Fruit fly (Drosophila melanogaster) whole organism, embryonic: ENCODE results near the gene CG42258.

ENCODE experiments used
- Asciz ChIP-seq: fragments of 200-800 bp; sonication (Bioruptor generic); optimal IDR thresholded peaks from 2 replicates; lab custom pipeline; 2017; ENCODE audit warnings: missing biosample characterization, mild to moderate bottlenecking, missing genetic modification characterization, missing genetic modification reagents
- CG11093 ChIP-seq: fragments of 200-800 bp; sonication (Bioruptor generic); IDR thresholded peaks from 3 replicates; pipeline ENCODE4 v1.3.6; 2022; ENCODE audit warnings: missing biosample characterization, missing genetic modification characterization
- CG11247 ChIP-seq: fragments of 200-800 bp; sonication (Bioruptor generic); IDR thresholded peaks from 2 replicates; pipeline ENCODE4 v1.3.6; 2022; ENCODE audit warnings: missing biosample characterization, missing genetic modification characterization
- CG13894 ChIP-seq: fragments of 200-800 bp; sonication (Bioruptor generic); optimal IDR thresholded peaks from 3 replicates; lab custom pipeline; 2018; ENCODE audit warnings: missing biosample characterization, mild to moderate bottlenecking, missing genetic modification characterization, moderate library complexity
- CG14441 ChIP-seq: fragments of 200-800 bp; sonication (Bioruptor generic); IDR thresholded peaks from 2 replicates; pipeline ENCODE4 v1.3.6; 2022; ENCODE audit warnings: missing biosample characterization, missing genetic modification characterization
- CG14965 ChIP-seq: fragments of 200-800 bp; sonication (Bioruptor generic); optimal IDR thresholded peaks from 2 replicates; lab custom pipeline; 2016; ENCODE audit warnings: missing biosample characterization, missing genetic modification characterization, borderline replicate concordance
- CG15269 ChIP-seq: fragments of 200-800 bp; sonication (Bioruptor generic); optimal IDR thresholded peaks from 2 replicates; lab custom pipeline; 2018; ENCODE audit warnings: missing biosample characterization, mild to moderate bottlenecking, missing genetic modification characterization, moderate library complexity
- CG17186 ChIP-seq: fragments of 200-800 bp; sonication (Bioruptor generic); optimal IDR thresholded peaks from 3 replicates; lab custom pipeline; 2017; ENCODE audit warnings: missing biosample characterization, missing genetic modification reagents, missing genetic modification characterization
- CG2120 ChIP-seq: fragments of 200-800 bp; sonication (Bioruptor generic); optimal IDR thresholded peaks from 3 replicates; lab custom pipeline; 2016; ENCODE audit warnings: missing biosample characterization, missing genetic modification characterization
- CG2129 ChIP-seq: fragments of 200-800 bp; sonication (Bioruptor generic); IDR thresholded peaks from 2 replicates; pipeline ENCODE4 v1.3.6; 2022; ENCODE audit warnings: missing biosample characterization, missing genetic modification characterization; ENCODE audit not compliant: partially characterized antibody
- CG2712 ChIP-seq: fragments of 200-800 bp; optimal IDR thresholded peaks from 3 replicates; lab custom pipeline; 2019; ENCODE audit warnings: missing biosample characterization, mild to moderate bottlenecking, missing genetic modification characterization, moderate library complexity
- CG30403 ChIP-seq: fragments of 200-800 bp; sonication (Bioruptor generic); optimal IDR thresholded peaks from 3 replicates; lab custom pipeline; 2016; ENCODE audit warnings: missing biosample characterization, missing genetic modification characterization
- CG30431 ChIP-seq: fragments of 200-800 bp; sonication (Bioruptor generic); optimal IDR thresholded peaks from 2 replicates; lab custom pipeline; 2017; ENCODE audit warnings: missing biosample characterization, missing genetic modification characterization
- CG3847 ChIP-seq: fragments of 200-800 bp; sonication (Bioruptor generic); IDR thresholded peaks from 2 replicates; pipeline ENCODE4 v1.3.6; 2022; ENCODE audit warnings: missing biosample characterization, missing genetic modification characterization
- CG42726 ChIP-seq: fragments of 200-800 bp; sonication (Bioruptor generic); IDR thresholded peaks from 2 replicates; pipeline ENCODE4 v1.3.6; 2022; ENCODE audit warnings: missing biosample characterization, missing genetic modification characterization; ENCODE audit not compliant: partially characterized antibody
- CG6254 ChIP-seq: fragments of 200-800 bp; sonication (Bioruptor generic); optimal IDR thresholded peaks from 3 replicates; lab custom pipeline; 2017; ENCODE audit warnings: mild to moderate bottlenecking, missing biosample characterization, missing genetic modification reagents, missing genetic modification characterization
- CG7271 ChIP-seq: fragments of 200-800 bp; sonication (Bioruptor generic); optimal IDR thresholded peaks from 2 replicates; lab custom pipeline; 2018; ENCODE audit warnings: missing biosample characterization, mild to moderate bottlenecking, missing genetic modification characterization, moderate library complexity
- CG7357 ChIP-seq: fragments of 200-800 bp; sonication (Bioruptor generic); IDR thresholded peaks from 3 replicates; pipeline ENCODE4 v1.3.6; 2022; ENCODE audit warnings: missing biosample characterization, missing genetic modification characterization
- CG7839 ChIP-seq: fragments of 200-800 bp; sonication (Bioruptor generic); optimal IDR thresholded peaks from 3 replicates; lab custom pipeline; 2018; ENCODE audit warnings: missing biosample characterization, mild to moderate bottlenecking, missing genetic modification characterization, moderate library complexity
- CG8765 ChIP-seq: fragments of 200-800 bp; sonication (Bioruptor generic); IDR thresholded peaks from 2 replicates; pipeline ENCODE4 v1.3.6; 2022; ENCODE audit warnings: missing biosample characterization, missing genetic modification characterization
- CG8924 ChIP-seq: fragments of 200-800 bp; optimal IDR thresholded peaks from 3 replicates; lab custom pipeline; 2019; ENCODE audit warnings: missing biosample characterization, mild to moderate bottlenecking, missing genetic modification characterization, moderate library complexity
- CG9437 ChIP-seq: fragments of 200-800 bp; sonication (Bioruptor generic); optimal IDR thresholded peaks from 2 replicates; lab custom pipeline; 2018; ENCODE audit warnings: missing biosample characterization, mild to moderate bottlenecking, missing genetic modification characterization
- CG9727 ChIP-seq: fragments of 200-800 bp; sonication (Bioruptor generic); optimal IDR thresholded peaks from 3 replicates; lab custom pipeline; 2017; ENCODE audit warnings: missing biosample characterization, mild to moderate bottlenecking, missing genetic modification characterization
- Ets65A ChIP-seq: fragments of 200-800 bp; sonication (Bioruptor generic); peaks from one replicate; lab custom pipeline; 2016; ENCODE audit warnings: missing biosample characterization, missing genetic modification characterization
- Hr3 ChIP-seq: fragments of 200-800 bp; sonication (Bioruptor generic); optimal IDR thresholded peaks from 3 replicates; lab custom pipeline; 2016; ENCODE audit warnings: missing biosample characterization, missing genetic modification characterization
- NFAT ChIP-seq: fragments of 200-800 bp; sonication (Bioruptor generic); IDR thresholded peaks from 2 replicates; pipeline ENCODE4 v1.3.6; 2022; ENCODE audit warnings: missing biosample characterization, missing genetic modification characterization
- Rfx ChIP-seq: fragments of 200-800 bp; sonication (Bioruptor generic); IDR thresholded peaks from 2 replicates; pipeline ENCODE4 v1.3.6; 2022; ENCODE audit warnings: missing biosample characterization, missing genetic modification characterization
- Sin3A ChIP-seq: fragments of >200 bp; optimal IDR thresholded peaks from 2 replicates; lab custom pipeline; 2018
- Spps ChIP-seq: fragments of 200-800 bp; sonication (Bioruptor generic); optimal IDR thresholded peaks from 2 replicates; lab custom pipeline; 2018; ENCODE audit warnings: missing biosample characterization, mild to moderate bottlenecking, missing genetic modification characterization
- al ChIP-seq: fragments of 200-800 bp; sonication (Bioruptor generic); IDR thresholded peaks from 2 replicates; pipeline ENCODE4 v1.3.6; 2022; ENCODE audit warnings: missing biosample characterization, missing genetic modification characterization
- amos ChIP-seq: fragments of 200-800 bp; sonication (Bioruptor generic); IDR thresholded peaks from 2 replicates; pipeline ENCODE4 v1.3.6; 2022; ENCODE audit warnings: missing biosample characterization, missing genetic modification characterization; ENCODE audit not compliant: partially characterized antibody
- crp ChIP-seq, 2 experiments: fragments of 200-800 bp; sonication (Bioruptor generic); optimal IDR thresholded peaks; 2 replicates in 1 of 2; 3 replicates in 1 of 2; lab custom pipeline; 2017; ENCODE audit warnings: missing biosample characterization in 2 of 2, missing genetic modification characterization in 2 of 2, mild to moderate bottlenecking in 1 of 2, moderate library complexity in 1 of 2
- dm ChIP-seq: fragments of 200-800 bp; sonication (Bioruptor generic); optimal IDR thresholded peaks from 3 replicates; lab custom pipeline; 2016; ENCODE audit warnings: missing biosample characterization, missing genetic modification characterization
- gce ChIP-seq: fragments of 200-800 bp; sonication (Bioruptor generic); IDR thresholded peaks from 3 replicates; pipeline ENCODE4 v1.3.6; 2022; ENCODE audit warnings: missing biosample characterization, missing genetic modification characterization
- gem ChIP-seq: fragments of 200-800 bp; sonication (Bioruptor generic); optimal IDR thresholded peaks from 2 replicates; lab custom pipeline; 2019; ENCODE audit warnings: missing biosample characterization, mild to moderate bottlenecking, missing genetic modification characterization, moderate library complexity
- h ChIP-seq: fragments of >200 bp; optimal IDR thresholded peaks from 2 replicates; lab custom pipeline; 2017
- hb ChIP-seq: fragments of 200-800 bp; sonication (Bioruptor generic); IDR thresholded peaks from 3 replicates; pipeline ENCODE4 v1.3.6; 2022; ENCODE audit warnings: missing biosample characterization, missing genetic modification characterization; ENCODE audit not compliant: partially characterized antibody
- ind ChIP-seq: fragments of 200-800 bp; sonication (Bioruptor generic); optimal IDR thresholded peaks from 3 replicates; lab custom pipeline; 2016; ENCODE audit warnings: missing biosample characterization, missing genetic modification characterization
- klu ChIP-seq: fragments of 200-800 bp; sonication (Bioruptor generic); IDR thresholded peaks from 2 replicates; pipeline ENCODE4 v1.3.6; 2022; ENCODE audit warnings: missing biosample characterization, missing genetic modification characterization
- knrl ChIP-seq: fragments of 200-800 bp; sonication (Bioruptor generic); IDR thresholded peaks from 3 replicates; pipeline ENCODE4 v1.3.6; 2022; ENCODE audit warnings: missing biosample characterization, missing genetic modification characterization; ENCODE audit not compliant: partially characterized antibody
- luna ChIP-seq: fragments of 200-800 bp; sonication (Bioruptor generic); optimal IDR thresholded peaks from 2 replicates; lab custom pipeline; 2016; ENCODE audit warnings: missing biosample characterization, missing genetic modification characterization
- mld ChIP-seq: fragments of 200-800 bp; sonication (Bioruptor generic); IDR thresholded peaks from 3 replicates; pipeline ENCODE4 v1.3.6; 2022; ENCODE audit warnings: missing biosample characterization, missing genetic modification characterization; ENCODE audit not compliant: partially characterized antibody
- pfk ChIP-seq: fragments of 200-800 bp; sonication (Bioruptor generic); optimal IDR thresholded peaks from 2 replicates; lab custom pipeline; 2018; ENCODE audit warnings: missing biosample characterization, mild to moderate bottlenecking, missing genetic modification characterization, moderate library complexity
- pho ChIP-seq: fragments of 200-800 bp; sonication (Bioruptor generic); optimal IDR thresholded peaks from 2 replicates; lab custom pipeline; 2016; ENCODE audit warnings: missing biosample characterization, missing genetic modification characterization
- sc ChIP-seq, 3 experiments: fragments of >200 bp in 2 of 3; fragments of 200-800 bp in 1 of 3; sonication (Bioruptor generic) in 1 of 3; optimal IDR thresholded peaks; 2 replicates in 2 of 3; 3 replicates in 1 of 3; lab custom pipeline; 2017; ENCODE audit warnings: mild to moderate bottlenecking in 1 of 3, missing biosample characterization in 1 of 3, missing genetic modification characterization in 1 of 3, missing genetic modification reagents in 1 of 3
- sisA ChIP-seq: fragments of 200-800 bp; sonication (Bioruptor generic); IDR thresholded peaks from 2 replicates; pipeline ENCODE4 v1.3.6; 2022; ENCODE audit warnings: missing biosample characterization, missing genetic modification characterization
- ssp ChIP-seq: fragments of 200-800 bp; sonication (Bioruptor generic); IDR thresholded peaks from 2 replicates; pipeline ENCODE4 v1.3.6; 2022; ENCODE audit warnings: missing biosample characterization, missing genetic modification characterization
- sug ChIP-seq: fragments of 200-800 bp; optimal IDR thresholded peaks from 2 replicates; lab custom pipeline; 2019; ENCODE audit warnings: missing biosample characterization, mild to moderate bottlenecking, missing genetic modification characterization, moderate library complexity
- tap ChIP-seq: fragments of 200-800 bp; optimal IDR thresholded peaks from 3 replicates; lab custom pipeline; 2019; ENCODE audit warnings: missing biosample characterization, mild to moderate bottlenecking, missing genetic modification characterization, moderate library complexity
- twi ChIP-seq: fragments of 200-800 bp; optimal IDR thresholded peaks from 2 replicates; lab custom pipeline; 2019; ENCODE audit warnings: missing biosample characterization, mild to moderate bottlenecking, missing genetic modification characterization, moderate library complexity
- z ChIP-seq: fragments of 200-800 bp; sonication (Bioruptor generic); IDR thresholded peaks from 3 replicates; pipeline ENCODE4 v1.3.6; 2022; ENCODE audit warnings: missing biosample characterization, missing genetic modification characterization

The CG42258 gene

DNA sequence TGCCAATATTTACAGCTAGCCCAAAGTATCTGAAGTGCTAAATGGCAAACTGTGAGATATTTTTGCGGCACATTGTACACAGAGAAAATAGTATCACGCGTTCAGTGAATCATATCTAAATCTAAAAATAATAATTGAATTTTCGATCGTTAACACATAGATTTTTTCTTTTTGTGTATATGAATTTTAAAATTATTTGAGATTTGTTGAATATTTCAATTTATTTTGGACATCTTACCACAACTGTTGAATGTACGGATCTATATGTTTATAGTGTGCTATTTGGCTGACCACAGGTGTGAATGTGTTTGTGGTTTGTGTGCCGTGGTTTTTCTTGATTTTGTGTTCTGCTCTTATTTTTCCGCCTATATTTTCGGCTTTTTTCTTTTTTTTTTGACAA, 6.5 kb downstream of the CG42258 start (continued):
- TF ChIP-seq ssp (GFP tag; lab: Robert Waterston, UW), result peak; percentile 17; the same call in 1 of the 2 replicates
- peak; percentile 69 for TF ChIP-seq CG14441 (GFP tag; lab: Robert Waterston, UW)
- no peak for TF ChIP-seq CG42726 (GFP tag; lab: Robert Waterston, UW)
- no peak for TF ChIP-seq Spps
- TF ChIP-seq gem, result peak; percentile 80
- no peak for TF ChIP-seq pfk (GFP tag; lab: Kevin White, UChicago)
- TF ChIP-seq CG14965 (GFP tag; lab: Kevin White, UChicago), result no peak
- no peak for TF ChIP-seq amos (GFP tag; lab: Robert Waterston, UW)
- peak; percentile 68 for TF ChIP-seq CG15269
- peak; percentile 60 for TF ChIP-seq ind (GFP tag; lab: Kevin White, UChicago)
- peak; percentile 80 for TF ChIP-seq Ets65A (GFP tag; lab: Kevin White, UChicago)
- peak; percentile 53 for TF ChIP-seq CG3847 (GFP tag; lab: Robert Waterston, UW)
- peak; percentile 86 for TF ChIP-seq CG2120 (GFP tag; lab: Kevin White, UChicago)
- peak; percentile 60 for TF ChIP-seq al (GFP tag; lab: Robert Waterston, UW)
- TF ChIP-seq CG2129, result no peak
- peak; percentile 73 for TF ChIP-seq CG9727 (GFP tag; lab: Kevin White, UChicago)
- peak; percentile 40 for TF ChIP-seq Hr3 (GFP tag; lab: Kevin White, UChicago)
- no peak for TF ChIP-seq CG7271 (tag; lab: Kevin White, UChicago)
- TF ChIP-seq CG30403 (GFP tag; lab: Kevin White, UChicago), result peak; percentile 68
- TF ChIP-seq mld, result no peak
- peak; percentile 53 for TF ChIP-seq CG8924
- TF ChIP-seq CG17186 (GFP tag; lab: Kevin White, UChicago), result no peak
- no peak for TF ChIP-seq twi (tag; lab: Kevin White, UChicago)
- peak; percentile 40 for TF ChIP-seq dm (GFP tag; lab: Kevin White, UChicago)
- TF ChIP-seq z, result no peak
- TF ChIP-seq pho, result peak; percentile 65
- TF ChIP-seq tap (tag; lab: Kevin White, UChicago), result peak; percentile 2
- peak in 1 of 2 experiments; percentile 0 for TF ChIP-seq crp (GFP tag; optimal IDR thresholded peaks at IDR 0.05; lab: Kevin White, UChicago)
- TF ChIP-seq klu (GFP tag; lab: Robert Waterston, UW), result no peak
- peak; percentile 55 for TF ChIP-seq CG9437 (GFP tag; lab: Kevin White, UChicago)
- peak; percentile 74 for TF ChIP-seq Rfx (GFP tag; lab: Robert Waterston, UW)
- TF ChIP-seq luna (GFP tag; lab: Kevin White, UChicago), result no peak
- TF ChIP-seq Asciz, result peak; percentile 24
- peak; percentile 59; the same call in 1 of the 2 replicates for TF ChIP-seq NFAT (GFP tag; lab: Robert Waterston, UW)
- TF ChIP-seq h (lab: Kevin White, UChicago), result no peak
- no peak for TF ChIP-seq CG6254 (GFP tag; lab: Kevin White, UChicago)
- no peak for TF ChIP-seq CG30431 (GFP tag; lab: Kevin White, UChicago)
- TF ChIP-seq CG11093 (GFP tag; lab: Robert Waterston, UW), result no peak
- peak; percentile 30; the same call in 1 of the 2 replicates for TF ChIP-seq CG11247 (GFP tag; lab: Robert Waterston, UW)
- TF ChIP-seq CG7357, result peak; percentile 60; the same call in 2 of the 3 replicates
- no peak for TF ChIP-seq sug (tag; lab: Kevin White, UChicago)
- TF ChIP-seq hb (GFP tag; lab: Robert Waterston, UW), result no peak
- TF ChIP-seq CG8765, result no peak
- TF ChIP-seq knrl (GFP tag; lab: Robert Waterston, UW), result no peak
- TF ChIP-seq Sin3A (lab: Kevin White, UChicago), result no peak
- TF ChIP-seq CG7839 (tag; lab: Kevin White, UChicago), result peak; percentile 60
- TF ChIP-seq gce (GFP tag; lab: Robert Waterston, UW), result peak; percentile 37; the same call in 1 of the 3 replicates
- TF ChIP-seq CG13894, result peak; percentile 44
- TF ChIP-seq sisA (GFP tag; lab: Robert Waterston, UW), result peak; percentile 61; the same call in 1 of the 2 replicates
- TF ChIP-seq CG2712, result peak; percentile 48
- no peak for TF ChIP-seq sc (optimal IDR thresholded peaks at IDR 0.05; lab: Kevin White, UChicago)
- no peak for TF ChIP-seq sc (GFP tag; optimal IDR thresholded peaks at IDR 0.05; lab: Kevin White, UChicago)
